Worm (Caenorhabditis elegans) whole organism, L4 larva: ENCODE measurements around the gene sra-13.
A peak's percentile ranks its signal among the peaks of the same experiment; 100 is the strongest.

ENCODE experiments used
- aha-1 ChIP-seq: fragments of 150-350 bp; peaks from one replicate; lab custom pipeline; 2014; ENCODE audit warnings: missing biosample characterization, missing genetic modification characterization
- aly-2 ChIP-seq: sonication (generic microtip); optimal IDR thresholded peaks from 2 replicates; lab custom pipeline; 2018; ENCODE audit warnings: missing biosample characterization, missing genetic modification characterization
- ceh-28 ChIP-seq: fragments of 150-350 bp; optimal IDR thresholded peaks from 2 replicates; lab custom pipeline; 2014; ENCODE audit warnings: missing biosample characterization, missing genetic modification reagents, missing genetic modification characterization
- ceh-44 ChIP-seq: fragments of 200-800 bp; sonication (Bioruptor generic); IDR thresholded peaks from 2 replicates; pipeline ENCODE4 v1.3.6; 2022; ENCODE audit warnings: missing genetic modification reagents, missing genetic modification characterization, missing compliant biosample characterization
- ceh-62 ChIP-seq: sonication (generic microtip); optimal IDR thresholded peaks from 2 replicates; lab custom pipeline; 2017; ENCODE audit warnings: missing biosample characterization, missing genetic modification characterization
- ceh-82 ChIP-seq: sonication (generic microtip); optimal IDR thresholded peaks from 2 replicates; lab custom pipeline; 2017; ENCODE audit warnings: missing biosample characterization, missing genetic modification characterization
- ctbp-1 ChIP-seq: fragments of 200-800 bp; sonication (Bioruptor generic); IDR thresholded peaks from 2 replicates; pipeline ENCODE4 v1.3.6; 2022; ENCODE audit warnings: missing genetic modification reagents, missing genetic modification characterization, missing compliant biosample characterization
- daf-16 ChIP-seq, 3 experiments: sonication (generic microtip); optimal IDR thresholded peaks; 2 replicates each; lab custom pipeline; 2016 to 2017; ENCODE audit warnings: missing genetic modification characterization in 3 of 3, missing genetic modification reagents in 3 of 3, mild to moderate bottlenecking in 2 of 3, missing compliant biosample characterization in 2 of 3, missing biosample characterization in 1 of 3, moderate library complexity in 1 of 3
- dmd-6 ChIP-seq: fragments of 200-800 bp; sonication (Bioruptor generic); IDR thresholded peaks from 2 replicates; pipeline ENCODE4 v1.3.6; 2022; ENCODE audit warnings: missing genetic modification reagents, missing genetic modification characterization, missing compliant biosample characterization
- dmd-9 ChIP-seq: fragments of 200-800 bp; sonication (Bioruptor generic); IDR thresholded peaks from 2 replicates; pipeline ENCODE4 v1.3.6; 2022; ENCODE audit warnings: missing genetic modification reagents, missing genetic modification characterization, missing compliant biosample characterization
- dve-1 ChIP-seq: sonication (generic microtip); optimal IDR thresholded peaks from 2 replicates; lab custom pipeline; 2017; ENCODE audit warnings: antibody characterized with exemption, mild to moderate bottlenecking, missing genetic modification characterization, missing compliant biosample characterization; ENCODE audit not compliant: insufficient read depth
- fos-1 ChIP-seq: fragments of 150-350 bp; optimal IDR thresholded peaks from 2 replicates; lab custom pipeline; 2014; ENCODE audit warnings: missing biosample characterization, missing genetic modification characterization
- hlh-11 ChIP-seq: fragments of 200-800 bp; sonication (Bioruptor generic); optimal IDR thresholded peaks from 2 replicates; lab custom pipeline; 2018; ENCODE audit warnings: mild to moderate bottlenecking, missing genetic modification characterization, missing compliant biosample characterization
- hlh-30 ChIP-seq: sonication (generic microtip); optimal IDR thresholded peaks from 2 replicates; lab custom pipeline; 2017; ENCODE audit warnings: antibody characterized with exemption, mild to moderate bottlenecking, missing genetic modification characterization, missing compliant biosample characterization; ENCODE audit not compliant: insufficient read depth
- jun-1 ChIP-seq: fragments of 150-350 bp; optimal IDR thresholded peaks from 2 replicates; lab custom pipeline; 2014; ENCODE audit warnings: missing biosample characterization, missing genetic modification reagents, missing genetic modification characterization
- lin-39 ChIP-seq: fragments of 150-350 bp; optimal IDR thresholded peaks from 2 replicates; lab custom pipeline; 2014; ENCODE audit warnings: missing biosample characterization, missing genetic modification reagents, missing genetic modification characterization
- lsy-2 ChIP-seq, 2 experiments: fragments of 150-350 bp in 1 of 2; sonication (generic microtip) in 1 of 2; optimal IDR thresholded peaks; 2 replicates each; lab custom pipeline; 2014 to 2017; ENCODE audit warnings: missing biosample characterization in 2 of 2, missing genetic modification characterization in 2 of 2
- nhr-111 ChIP-seq: fragments of 200-800 bp; sonication (Bioruptor generic); optimal IDR thresholded peaks from 2 replicates; lab custom pipeline; 2018; ENCODE audit warnings: mild to moderate bottlenecking, missing genetic modification characterization, missing compliant biosample characterization
- nhr-25 ChIP-seq: sonication (generic microtip); optimal IDR thresholded peaks from 2 replicates; lab custom pipeline; 2017; ENCODE audit warnings: missing genetic modification characterization, mild to moderate bottlenecking, missing compliant biosample characterization, antibody characterized with exemption, moderate library complexity, borderline replicate concordance; ENCODE audit not compliant: insufficient read depth
- nhr-28 ChIP-seq: fragments of 150-350 bp; optimal IDR thresholded peaks from 2 replicates; lab custom pipeline; 2014; ENCODE audit warnings: missing biosample characterization, missing genetic modification characterization
- nhr-77 ChIP-seq: fragments of 150-350 bp; optimal IDR thresholded peaks from 2 replicates; lab custom pipeline; 2014; ENCODE audit warnings: missing biosample characterization, missing genetic modification characterization
- pqm-1 ChIP-seq: sonication (generic microtip); optimal IDR thresholded peaks from 2 replicates; lab custom pipeline; 2017; ENCODE audit warnings: missing biosample characterization, missing genetic modification characterization
- rbr-2 ChIP-seq: sonication (generic microtip); optimal IDR thresholded peaks from 2 replicates; lab custom pipeline; 2016; ENCODE audit warnings: missing genotype, missing genetic modification characterization, missing compliant biosample characterization
- set-16 ChIP-seq: fragments of 200-800 bp; sonication (Bioruptor generic); IDR thresholded peaks from 2 replicates; pipeline ENCODE4 v1.3.6; 2022; ENCODE audit warnings: missing genetic modification reagents, missing genetic modification characterization, missing compliant biosample characterization
- skn-1 ChIP-seq: fragments of 150-350 bp; optimal IDR thresholded peaks from 2 replicates; lab custom pipeline; 2014; ENCODE audit warnings: missing biosample characterization, missing genetic modification characterization
- tra-1 ChIP-seq: fragments of 200-800 bp; sonication (Bioruptor generic); IDR thresholded peaks from 2 replicates; pipeline ENCODE4 v1.3.6; 2022; ENCODE audit warnings: missing genetic modification reagents, missing genetic modification characterization, missing compliant biosample characterization
- unc-39 ChIP-seq: sonication (generic microtip); optimal IDR thresholded peaks from 2 replicates; lab custom pipeline; 2017; ENCODE audit warnings: missing biosample characterization, missing genetic modification characterization
- unc-62 ChIP-seq, 3 experiments: fragments of 150-350 bp in 1 of 3; sonication (generic microtip); optimal IDR thresholded peaks in 2 of 3; peaks in 1 of 3; 1 replicate in 1 of 3; 2 replicates in 2 of 3; lab custom pipeline; 2014 to 2017; ENCODE audit warnings: missing biosample characterization in 3 of 3, missing genetic modification characterization in 3 of 3, missing genetic modification reagents in 3 of 3, missing genotype in 1 of 3
- zfp-2 ChIP-seq: sonication (generic microtip); optimal IDR thresholded peaks from 2 replicates; lab custom pipeline; 2016; ENCODE audit warnings: mild to moderate bottlenecking, missing genetic modification characterization, missing compliant biosample characterization
- zfp-3 ChIP-seq: fragments of 200-800 bp; sonication (Bioruptor generic); conservative IDR thresholded peaks from 2 replicates; pipeline ENCODE4 v1.3.6; 2022; ENCODE audit warnings: missing genetic modification reagents, missing genetic modification characterization, missing compliant biosample characterization
- ztf-7 ChIP-seq: fragments of 150-350 bp; optimal IDR thresholded peaks from 2 replicates; lab custom pipeline; 2014; ENCODE audit warnings: missing biosample characterization, missing genetic modification characterization

sra-13 gene

DNA sequence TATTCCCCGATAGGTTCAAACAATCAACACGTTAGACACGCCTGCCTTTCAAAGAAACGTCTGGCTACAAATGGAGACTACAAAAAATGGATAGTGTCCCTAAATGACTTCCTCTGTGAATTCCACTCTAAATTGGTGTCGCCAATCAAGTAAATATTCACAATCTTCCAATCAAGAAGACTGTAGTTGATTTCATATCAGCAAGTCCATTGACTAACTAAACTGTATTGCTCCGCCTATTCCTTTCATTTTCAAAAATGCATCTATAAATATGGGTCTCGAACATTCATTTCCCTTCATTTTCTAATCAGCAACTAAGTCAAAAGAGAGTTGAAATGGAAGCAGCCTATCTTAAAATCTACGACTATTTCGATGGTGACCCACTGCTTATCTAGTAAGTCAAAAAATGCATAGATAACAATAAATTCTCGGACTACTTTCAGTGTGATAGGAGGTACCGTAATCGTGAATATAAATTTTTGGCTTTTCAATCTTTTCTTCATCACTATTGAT, 19.4 kb upstream of the sra-13 start, which contains the start of gene drd-1 (continued):
- TF ChIP-seq ceh-62 (tag; lab: Kevin White, UChicago) = no peak
- no peak for TF ChIP-seq ctbp-1 (GFP tag; lab: Robert Waterston, UW)
- no peak for TF ChIP-seq aly-2 (tag; lab: Kevin White, UChicago)
- peak in 1 of 2 experiments; percentile 84 for TF ChIP-seq unc-62 (GFP tag; optimal IDR thresholded peaks at IDR 0.05 in 1 of 2; lab: Kevin White, UChicago)
- no peak for TF ChIP-seq unc-62 (tag; optimal IDR thresholded peaks at IDR 0.05; lab: Kevin White, UChicago)
- no peak for TF ChIP-seq nhr-111
- TF ChIP-seq nhr-77 (tag; lab: Kevin White, UChicago) = peak; percentile 72

DNA sequence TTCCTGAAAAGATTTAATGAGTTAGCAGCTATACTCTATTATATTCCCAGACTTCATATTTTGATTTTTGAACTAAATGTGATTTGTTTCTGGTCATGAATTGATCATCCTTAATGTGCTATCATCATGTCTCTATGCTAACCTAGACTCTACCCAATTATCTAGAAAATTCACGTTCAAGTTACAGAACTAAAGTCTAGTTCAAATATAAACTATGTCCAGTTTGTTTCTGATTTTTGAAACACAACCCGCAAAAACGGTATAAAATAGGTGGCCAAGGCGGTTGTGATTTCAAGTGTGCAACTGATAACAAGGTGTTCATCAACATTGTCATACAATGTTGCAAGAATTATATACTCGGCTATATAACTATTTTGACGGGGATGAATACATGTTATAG, 16.7 kb upstream of the sra-13 start, which contains the start of gene F49E12.10:
F49E12.10 (plus strand) TSS at position 301 of the 400 bp plus-strand sequence.
- TF ChIP-seq nhr-28 (tag; lab: Kevin White, UChicago) = peak; percentile 8
- peak; percentile 25 for TF ChIP-seq pqm-1 (tag; lab: Kevin White, UChicago)
- TF ChIP-seq dve-1 (tag; lab: Kevin White, UChicago) = no peak
- peak; percentile 38; the same call in 1 of the 2 replicates for TF ChIP-seq dmd-6

DNA sequence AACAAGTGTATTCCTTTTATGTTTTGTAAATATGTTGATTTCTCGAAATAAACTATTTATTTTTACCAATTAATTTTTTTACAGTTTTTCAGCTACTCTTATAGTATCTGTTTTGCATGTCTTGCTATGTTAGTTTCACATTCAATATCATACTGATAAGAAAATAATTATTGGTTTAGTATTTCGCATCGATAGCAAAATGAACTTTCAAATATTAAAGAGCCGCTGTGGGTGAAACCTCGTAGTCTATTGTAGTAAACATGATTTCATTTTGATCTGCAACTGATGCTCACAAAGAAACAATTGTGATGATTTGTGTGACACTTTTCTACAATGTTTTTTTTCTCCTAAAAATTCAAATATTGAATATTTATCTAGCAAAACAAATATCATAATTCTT, 15.3 kb upstream of the sra-13 start:
- TF ChIP-seq daf-16 (GFP tag; optimal IDR thresholded peaks at IDR 0.05; lab: Kevin White, UChicago) (no peak), daf-16 (tag; optimal IDR thresholded peaks at IDR 0.05; lab: Kevin White, UChicago) (peak; percentile 37), nhr-77 (tag; lab: Kevin White, UChicago) (peak; percentile 11), pqm-1 (tag; lab: Kevin White, UChicago) (peak; percentile 62), hlh-11 (peak; percentile 1), ceh-44 (GFP tag; lab: Robert Waterston, UW) (no peak), dve-1 (tag; lab: Kevin White, UChicago) (peak; percentile 3), dmd-6 (peak; percentile 27; the same call in 1 of the 2 replicates), aha-1 (tag; lab: Kevin White, UChicago) (no peak), nhr-28 (tag; lab: Kevin White, UChicago) (peak; percentile 77), unc-39 (tag; lab: Kevin White, UChicago) (no peak), ceh-28 (tag; lab: Kevin White, UChicago) (no peak)

DNA sequence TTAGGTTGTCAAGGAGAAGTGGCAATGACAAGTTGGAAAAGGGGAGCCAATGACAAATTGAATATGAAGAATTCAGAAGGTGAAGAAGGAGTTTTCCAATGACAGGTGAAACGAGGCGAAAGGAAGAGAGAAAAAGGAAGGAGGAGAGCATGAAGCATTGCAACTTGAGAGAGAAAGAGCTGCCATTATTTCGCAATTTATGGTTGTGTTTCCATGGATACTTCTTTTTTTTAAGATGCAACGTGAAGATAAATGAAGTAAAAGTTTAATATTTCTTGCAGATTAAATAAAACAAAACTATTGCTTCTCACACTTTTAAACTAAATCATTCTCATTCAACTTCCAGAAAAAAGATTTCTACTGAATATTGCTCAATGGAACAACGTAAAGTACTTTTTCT, 13.3 kb upstream of the sra-13 start, which contains the start of gene F49E12.8:
F49E12.8 (minus strand) TSS at position 101 of the 400 bp plus-strand sequence.
- TF ChIP-seq tra-1 (no peak), jun-1 (tag; lab: Kevin White, UChicago) (no peak), pqm-1 (tag; lab: Kevin White, UChicago) (no peak), dve-1 (tag; lab: Kevin White, UChicago) (peak; percentile 24)

DNA sequence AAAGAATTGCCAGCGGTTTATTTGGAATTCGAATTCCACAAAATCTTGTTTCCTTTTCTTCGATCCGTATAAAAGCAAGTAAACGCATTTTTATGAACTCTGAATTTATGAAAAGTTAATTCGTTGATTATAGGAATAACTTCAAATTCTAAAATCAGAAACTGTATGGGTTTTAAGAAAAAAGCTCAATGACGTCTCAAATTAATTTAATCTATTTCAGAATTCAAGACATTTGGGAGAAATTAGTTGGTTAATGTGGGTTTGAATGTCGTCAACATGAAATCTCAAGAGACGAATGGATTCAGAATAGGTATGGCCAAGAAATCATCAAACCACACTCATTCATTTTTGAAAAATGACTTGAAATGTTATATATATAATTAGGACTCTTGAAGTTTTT, 11.4 kb upstream of the sra-13 start, which contains the start of gene F49E12.7:
F49E12.7 (minus strand) TSS at position 101 of the 400 bp plus-strand sequence.
- no peak for TF ChIP-seq aha-1 (tag; lab: Kevin White, UChicago)
- TF ChIP-seq lin-39 (tag; lab: Kevin White, UChicago) = no peak
- TF ChIP-seq nhr-25 = no peak
- TF ChIP-seq ceh-82 (tag; lab: Kevin White, UChicago) = no peak
- no peak for TF ChIP-seq hlh-11
- TF ChIP-seq lsy-2 (tag; optimal IDR thresholded peaks at IDR 0.05; lab: Kevin White, UChicago) = no peak
- TF ChIP-seq zfp-2 (tag; lab: Kevin White, UChicago) = no peak
- no peak for TF ChIP-seq fos-1 (tag; lab: Kevin White, UChicago)
- no peak for TF ChIP-seq rbr-2
- TF ChIP-seq zfp-3 (GFP tag; lab: Robert Waterston, UW) = no peak
- no peak for TF ChIP-seq ceh-44 (GFP tag; lab: Robert Waterston, UW)
- TF ChIP-seq dmd-9 (GFP tag; lab: Robert Waterston, UW) = no peak
- no peak for TF ChIP-seq set-16 (GFP tag; lab: Robert Waterston, UW)
- no peak for TF ChIP-seq skn-1 (tag; lab: Kevin White, UChicago)
- no peak for TF ChIP-seq hlh-30 (tag; lab: Kevin White, UChicago)
- no peak for TF ChIP-seq ztf-7 (tag; lab: Kevin White, UChicago)
- TF ChIP-seq ceh-28 (tag; lab: Kevin White, UChicago) = no peak
- TF ChIP-seq, all 104 proteins: peak for 0
